Worm (Caenorhabditis elegans) whole organism, early embryonic: Measurements from ENCODE around the gene Y44A6D.1.

Experiments used
- B0310.2 ChIP-seq: sonication (generic microtip); optimal IDR thresholded peaks from 2 replicates; lab custom pipeline; 2016; ENCODE audit warnings: mild to moderate bottlenecking, missing genetic modification characterization, missing compliant biosample characterization
- F13C5.2 ChIP-seq: sonication (generic microtip); optimal IDR thresholded peaks from 2 replicates; lab custom pipeline; 2017; ENCODE audit warnings: mild to moderate bottlenecking, missing genetic modification characterization, inconsistent platforms, missing compliant biosample characterization
- aly-1 ChIP-seq: sonication (generic microtip); optimal IDR thresholded peaks from 2 replicates; lab custom pipeline; 2016; ENCODE audit warnings: missing genetic modification characterization, missing compliant biosample characterization
- ama-1 ChIP-seq: fragments of 150-350 bp; optimal IDR thresholded peaks from 2 replicates; lab custom pipeline; 2014
- ceh-13 ChIP-seq: fragments of 200-800 bp; sonication (Bioruptor generic); optimal IDR thresholded peaks from 2 replicates; lab custom pipeline; 2018; ENCODE audit warnings: mild to moderate bottlenecking, missing genetic modification characterization, missing compliant biosample characterization
- ceh-36 ChIP-seq: sonication (generic microtip); optimal IDR thresholded peaks from 2 replicates; lab custom pipeline; 2016; ENCODE audit warnings: missing genetic modification characterization, inconsistent platforms, missing compliant biosample characterization
- ets-7 ChIP-seq: sonication (generic microtip); optimal IDR thresholded peaks from 2 replicates; lab custom pipeline; 2016; ENCODE audit warnings: missing genotype, missing genetic modification characterization, missing compliant biosample characterization
- flt-1 ChIP-seq: fragments of 200-800 bp; sonication (Bioruptor generic); IDR thresholded peaks from 2 replicates; pipeline ENCODE4 v1.3.6; 2022; ENCODE audit warnings: missing genetic modification characterization, missing compliant biosample characterization
- hmbx-1 ChIP-seq: sonication (generic microtip); optimal IDR thresholded peaks from 2 replicates; lab custom pipeline; 2016; ENCODE audit warnings: mild to moderate bottlenecking, missing genetic modification characterization, missing compliant biosample characterization
- hmg-4 ChIP-seq: fragments of 200-800 bp; sonication (Bioruptor generic); optimal IDR thresholded peaks from 2 replicates; lab custom pipeline; 2018; ENCODE audit warnings: mild to moderate bottlenecking, missing genetic modification characterization, missing compliant biosample characterization
- hnd-1 ChIP-seq: sonication (generic microtip); optimal IDR thresholded peaks from 2 replicates; lab custom pipeline; 2016; ENCODE audit warnings: missing genetic modification characterization, missing compliant biosample characterization
- pes-1 ChIP-seq: fragments of 200-800 bp; sonication (Bioruptor generic); IDR thresholded peaks from 2 replicates; pipeline ENCODE4 v1.3.6; 2022; ENCODE audit warnings: missing genetic modification reagents, missing genetic modification characterization, missing compliant biosample characterization
- scrt-1 ChIP-seq: fragments of 200-800 bp; sonication (Bioruptor generic); IDR thresholded peaks from 2 replicates; pipeline ENCODE4 v1.3.6; 2022; ENCODE audit warnings: missing genetic modification characterization, missing compliant biosample characterization
- sea-1 ChIP-seq: fragments of 200-800 bp; sonication (Bioruptor generic); conservative IDR thresholded peaks from 2 replicates; pipeline ENCODE4 v1.3.6; 2022; ENCODE audit warnings: missing genetic modification characterization, missing compliant biosample characterization
- tbx-11 ChIP-seq: fragments of 200-800 bp; sonication (Bioruptor generic); IDR thresholded peaks from 2 replicates; pipeline ENCODE4 v1.3.6; 2022; ENCODE audit warnings: missing genetic modification characterization, missing compliant biosample characterization
- tbx-37 ChIP-seq: fragments of 200-800 bp; sonication (Bioruptor generic); conservative IDR thresholded peaks from 2 replicates; pipeline ENCODE4 v1.3.6; 2022; ENCODE audit warnings: missing genetic modification reagents, missing genetic modification characterization, missing compliant biosample characterization
- tra-4 ChIP-seq: sonication (generic microtip); optimal IDR thresholded peaks from 2 replicates; lab custom pipeline; 2017; ENCODE audit warnings: missing genetic modification characterization, missing compliant biosample characterization

The Y44A6D.1 gene

DNA sequence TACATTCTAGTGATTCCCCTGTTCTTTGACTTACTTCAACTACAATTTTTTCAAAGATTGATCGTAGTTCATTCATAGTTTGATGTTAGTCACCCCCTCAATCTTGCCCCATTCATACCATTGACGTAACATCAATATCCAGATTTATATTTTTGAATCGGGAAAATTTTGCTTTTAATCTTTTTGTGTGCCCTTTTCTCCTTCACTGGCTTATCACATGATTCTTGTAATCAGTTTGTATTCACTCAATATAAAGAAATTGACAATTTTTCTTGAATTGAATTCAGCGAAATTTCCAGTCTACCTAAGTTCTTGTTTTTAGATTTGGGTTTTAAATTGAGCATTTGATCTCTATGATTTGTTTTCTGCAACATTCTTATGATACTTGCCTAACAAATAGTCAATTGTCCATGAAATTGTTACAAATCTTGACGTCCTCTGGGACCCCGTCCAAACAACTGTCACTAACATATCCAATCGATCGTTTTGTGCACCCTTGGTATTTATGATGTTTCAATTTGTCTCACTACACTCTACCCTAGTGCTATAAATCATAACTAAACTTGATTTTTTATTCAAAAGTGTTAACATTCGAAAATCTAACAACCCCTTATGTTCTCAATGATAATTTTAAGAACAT is 10.0 kb downstream of the Y44A6D.1 start:
- no peak for TF ChIP-seq sea-1 (GFP tag; lab: Robert Waterston, UW)
- TF ChIP-seq tbx-11 (GFP tag; lab: Robert Waterston, UW) = no peak
- no peak for TF ChIP-seq ets-7 (tag; lab: Kevin White, UChicago)

DNA sequence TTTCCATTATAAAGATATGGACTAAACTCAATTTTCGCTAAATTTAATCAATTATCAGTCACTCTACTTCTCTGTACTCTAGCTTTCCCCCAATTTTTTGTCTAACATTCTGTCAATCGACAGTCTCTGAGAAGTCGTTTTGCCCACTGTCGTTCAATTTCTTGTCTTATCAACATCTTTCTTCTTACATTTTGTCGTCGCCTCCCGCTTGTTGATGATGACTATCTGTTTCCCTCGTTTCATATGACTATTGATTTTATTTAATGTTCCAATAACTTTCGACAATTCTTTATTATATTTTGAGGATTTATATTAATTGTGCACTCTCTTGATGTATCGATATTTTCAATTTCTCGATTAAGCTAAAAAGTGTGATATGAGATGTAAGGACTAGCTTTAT is 10.9 kb downstream of the Y44A6D.1 start:
- no peak for TF ChIP-seq tbx-11 (GFP tag; lab: Robert Waterston, UW)
- no peak for TF ChIP-seq hnd-1 (tag; lab: Kevin White, UChicago)
- no peak for TF ChIP-seq ceh-36 (tag; lab: Kevin White, UChicago)
- no peak for TF ChIP-seq sea-1 (GFP tag; lab: Robert Waterston, UW)
- no peak for TF ChIP-seq ets-7 (tag; lab: Kevin White, UChicago)

- TF ChIP-seq F13C5.2 (tag; lab: Kevin White, UChicago) = peak; percentile 21
- no peak for TF ChIP-seq hnd-1 (tag; lab: Kevin White, UChicago)
- peak; percentile 10 for TF ChIP-seq hmg-4 (GFP tag; lab: Kevin White, UChicago)
Measured at ce11 chrV:20778257-20778697, 11.6 kb downstream of the Y44A6D.1 start.

DNA sequence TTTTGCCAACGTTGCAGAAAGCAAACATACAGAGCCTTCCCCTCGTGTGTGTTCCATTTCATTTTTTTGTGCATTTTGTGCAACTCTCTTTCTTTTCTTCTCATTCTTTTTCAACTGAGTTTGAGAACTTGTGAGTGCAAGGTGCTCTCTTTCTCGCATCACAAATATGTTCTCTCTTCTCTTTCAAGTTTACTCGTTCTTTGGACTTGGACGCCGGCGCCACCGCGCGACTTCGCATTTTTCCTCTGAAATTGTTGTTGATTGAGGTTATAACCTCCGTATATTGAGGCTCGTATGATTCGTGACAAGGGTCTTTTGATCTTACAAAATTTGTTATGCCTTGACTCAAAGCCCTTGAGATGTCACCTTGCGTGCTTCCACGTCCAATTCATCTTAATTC is 13.1 kb downstream of the Y44A6D.1 start:
- TF ChIP-seq hmbx-1 (tag; lab: Kevin White, UChicago) = no peak
- no peak for TF ChIP-seq ceh-36 (tag; lab: Kevin White, UChicago)
- TF ChIP-seq B0310.2 = no peak
- no peak for TF ChIP-seq ama-1 (lab: Kevin White, UChicago)
- no peak for TF ChIP-seq tbx-11 (GFP tag; lab: Robert Waterston, UW)
- TF ChIP-seq scrt-1 = no peak
- TF ChIP-seq pes-1 (GFP tag; lab: Robert Waterston, UW) = no peak
- TF ChIP-seq tbx-37 (GFP tag; lab: Robert Waterston, UW) = no peak
- TF ChIP-seq F13C5.2 (tag; lab: Kevin White, UChicago) = no peak
- no peak for TF ChIP-seq flt-1 (GFP tag; lab: Robert Waterston, UW)
- no peak for TF ChIP-seq hnd-1 (tag; lab: Kevin White, UChicago)
- no peak for TF ChIP-seq sea-1 (GFP tag; lab: Robert Waterston, UW)

- TF ChIP-seq tbx-11 (GFP tag; lab: Robert Waterston, UW) (no peak), ceh-36 (tag; lab: Kevin White, UChicago) (no peak), ets-7 (tag; lab: Kevin White, UChicago) (no peak), tra-4 (tag; lab: Kevin White, UChicago) (no peak), pes-1 (GFP tag; lab: Robert Waterston, UW) (no peak), hmg-4 (GFP tag; lab: Kevin White, UChicago) (no peak), flt-1 (GFP tag; lab: Robert Waterston, UW) (no peak), B0310.2 (no peak), scrt-1 (no peak), F13C5.2 (tag; lab: Kevin White, UChicago) (no peak), ama-1 (lab: Kevin White, UChicago) (no peak), ceh-13 (GFP tag; lab: Kevin White, UChicago) (no peak), aly-1 (no peak)
Measured at ce11 chrV:20775269-20775668, 14.6 kb downstream of the Y44A6D.1 start, which contains the start of gene F38A6.4. F38A6.4 (minus strand) TSS chrV:20775369.

ce11 chrV:20773647-20774046 is 16.2 kb downstream of the Y44A6D.1 start, which contains the start of gene F38A6.5:
F38A6.5 (minus strand) TSS chrV:20773747.
- TF ChIP-seq hmbx-1 (tag; lab: Kevin White, UChicago) (no peak), B0310.2 (no peak), ceh-13 (GFP tag; lab: Kevin White, UChicago) (no peak)

ce11 chrV:20771702-20772101 is 18.1 kb downstream of the Y44A6D.1 start:
- TF ChIP-seq hmbx-1 (tag; lab: Kevin White, UChicago) (no peak), hmg-4 (GFP tag; lab: Kevin White, UChicago) (no peak), hnd-1 (tag; lab: Kevin White, UChicago) (no peak), flt-1 (GFP tag; lab: Robert Waterston, UW) (no peak), tbx-11 (GFP tag; lab: Robert Waterston, UW) (no peak), tbx-37 (GFP tag; lab: Robert Waterston, UW) (no peak), B0310.2 (no peak), sea-1 (GFP tag; lab: Robert Waterston, UW) (no peak), F13C5.2 (tag; lab: Kevin White, UChicago) (no peak), scrt-1 (no peak), ceh-13 (GFP tag; lab: Kevin White, UChicago) (no peak), ceh-36 (tag; lab: Kevin White, UChicago) (no peak), tra-4 (tag; lab: Kevin White, UChicago) (no peak), pes-1 (GFP tag; lab: Robert Waterston, UW) (no peak), aly-1 (no peak), ama-1 (lab: Kevin White, UChicago) (no peak), ets-7 (tag; lab: Kevin White, UChicago) (no peak)

DNA sequence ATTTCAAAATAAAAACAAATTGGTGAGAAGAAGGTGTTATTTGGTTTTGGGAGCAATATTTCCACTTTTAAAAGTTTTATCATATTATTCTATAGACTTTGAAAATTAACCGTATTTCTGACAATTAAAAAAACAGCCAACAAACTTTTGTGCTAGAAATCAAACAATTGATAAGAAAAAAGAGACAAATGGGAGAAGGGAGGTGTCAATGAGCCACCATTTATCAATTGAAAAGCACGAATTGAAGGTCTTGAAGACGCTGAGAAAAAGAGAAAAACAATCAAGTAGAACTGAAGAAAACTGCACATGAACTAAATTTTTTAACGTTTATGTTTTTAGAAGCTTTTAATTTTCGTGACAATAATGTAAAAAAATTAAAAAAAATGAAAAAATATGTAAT is 19.0 kb downstream of the Y44A6D.1 start:
- no peak for TF ChIP-seq hmbx-1 (tag; lab: Kevin White, UChicago)
- no peak for TF ChIP-seq ama-1 (lab: Kevin White, UChicago)
- no peak for TF ChIP-seq hnd-1 (tag; lab: Kevin White, UChicago)
- TF ChIP-seq flt-1 (GFP tag; lab: Robert Waterston, UW) = no peak
- TF ChIP-seq pes-1 (GFP tag; lab: Robert Waterston, UW) = no peak
- TF ChIP-seq aly-1 = no peak
- no peak for TF ChIP-seq tbx-37 (GFP tag; lab: Robert Waterston, UW)
- no peak for TF ChIP-seq tra-4 (tag; lab: Kevin White, UChicago)
- TF ChIP-seq ceh-36 (tag; lab: Kevin White, UChicago) = no peak
- no peak for TF ChIP-seq sea-1 (GFP tag; lab: Robert Waterston, UW)
